Fruit fly (Drosophila melanogaster) Kc167 (cell line): ENCODE results near the gene Sfxn2.

Experiments
- Myc ChIP-seq: fragments of >200 bp; optimal IDR thresholded peaks from 2 replicates; lab custom pipeline; 2017; ENCODE audit warnings: missing external identifiers
- Sin3A ChIP-seq: fragments of >200 bp; optimal IDR thresholded peaks from 2 replicates; lab custom pipeline; 2018; ENCODE audit warnings: missing external identifiers
- h ChIP-seq: fragments of >200 bp; optimal IDR thresholded peaks from 3 replicates; lab custom pipeline; 2018; ENCODE audit warnings: missing external identifiers
- insv ChIP-seq: fragments of >200 bp; optimal IDR thresholded peaks from 3 replicates; lab custom pipeline; 2018; ENCODE audit warnings: missing external identifiers
- psq ChIP-seq: fragments of >200 bp; optimal IDR thresholded peaks from 2 replicates; lab custom pipeline; 2017; ENCODE audit warnings: missing external identifiers
- ttk ChIP-seq: sonication (Bioruptor generic); optimal IDR thresholded peaks from 2 replicates; lab custom pipeline; 2017; ENCODE audit warnings: missing external identifiers

DNA sequence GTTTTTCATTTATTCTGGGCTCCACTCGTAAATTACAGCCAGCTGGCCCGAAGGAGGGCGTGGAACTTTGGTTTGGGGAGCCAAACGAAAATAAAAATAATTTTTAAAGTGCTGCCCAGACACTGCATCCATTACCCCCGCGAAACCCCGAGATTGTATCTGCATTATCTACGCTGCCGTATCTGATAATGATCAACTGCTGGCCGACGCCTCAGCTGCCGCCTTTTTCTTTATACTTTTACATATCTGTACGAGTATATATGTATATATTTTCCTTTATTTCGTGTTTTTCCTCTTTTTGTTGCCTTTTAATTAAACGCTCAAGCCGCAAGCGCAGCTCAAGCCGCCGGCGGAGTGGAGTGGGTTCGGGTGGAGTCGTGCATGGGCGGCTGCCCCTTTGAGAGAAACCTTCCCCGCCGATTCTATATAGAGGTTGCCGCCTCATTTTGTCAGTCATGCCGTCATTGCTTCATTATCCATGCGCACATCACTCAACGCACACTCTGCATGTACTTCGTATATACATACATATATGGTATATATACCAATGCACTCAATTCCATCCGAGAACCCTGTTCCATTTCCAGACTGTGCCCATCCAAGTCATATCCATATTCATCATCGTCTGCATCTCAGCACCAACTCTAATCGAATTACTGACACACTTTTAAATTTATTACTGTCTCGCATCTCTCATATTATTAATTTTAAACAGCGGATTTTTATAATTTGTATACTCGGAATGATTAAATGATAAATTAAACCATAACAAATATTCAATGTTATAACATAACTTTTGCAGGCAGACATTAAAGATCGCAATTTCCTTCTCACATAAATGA, 13.1 kb upstream of the Sfxn2 start:
- TF ChIP-seq Sin3A (lab: Kevin White, UChicago) (no peak), psq (no peak), Myc (no peak), h (lab: Kevin White, UChicago) (no peak), insv (lab: Kevin White, UChicago) (no peak), ttk (no peak)
